Worm (Caenorhabditis elegans): ENCODE data around the gene F16G10.7.

ce11 chrII:2421905-2422304 lies 41.8 kb upstream of the F16G10.7 start, which contains the start of gene F42G2.2:
- TF ChIP-seq ama-1 (optimal IDR thresholded peaks at IDR 0.05): no peak
- no peak for TF ChIP-seq lin-39 (tag; optimal IDR thresholded peaks at IDR 0.05)
- TF ChIP-seq nhr-10 (tag; optimal IDR thresholded peaks at IDR 0.05): no peak
- no peak for TF ChIP-seq snpc-4 (tag; optimal IDR thresholded peaks at IDR 0.05)
- no peak for TF ChIP-seq zag-1 (tag; optimal IDR thresholded peaks at IDR 0.05)
- no peak for TF ChIP-seq mab-5 (tag; optimal IDR thresholded peaks at IDR 0.05)
- no peak for TF ChIP-seq aly-2 (tag; optimal IDR thresholded peaks at IDR 0.05)
- TF ChIP-seq lsy-2 (tag; optimal IDR thresholded peaks at IDR 0.05): no peak
- TF ChIP-seq nhr-237 (tag; optimal IDR thresholded peaks at IDR 0.05): no peak

Measured in whole organism, L2 larva.